Worm (Caenorhabditis elegans): Measurements from ENCODE around the gene scl-24.

DNA sequence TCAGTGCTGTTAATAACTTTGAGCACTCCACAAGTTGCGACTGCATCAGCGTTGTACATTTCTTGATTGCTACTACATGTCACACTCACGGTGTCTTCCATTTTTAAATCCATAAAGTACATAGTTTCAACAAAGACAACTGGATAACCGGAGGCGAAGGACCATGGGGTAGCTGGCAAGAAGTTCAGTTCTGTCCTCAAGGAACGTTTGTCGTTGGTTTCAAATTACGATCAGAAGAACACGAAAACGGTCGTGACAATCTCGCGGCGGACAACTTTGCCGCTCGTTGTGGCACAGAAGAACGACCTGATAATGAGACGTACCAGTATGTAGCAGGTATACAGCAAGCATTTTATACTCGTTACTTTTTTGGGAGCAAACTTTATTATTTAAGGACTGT lies 46.6 kb downstream of the scl-24 start, which contains the start of gene C18D4.3:
- no peak for TF ChIP-seq ztf-4 (tag; optimal IDR thresholded peaks at IDR 0.05)
- TF ChIP-seq ZK546.5 (tag; optimal IDR thresholded peaks at IDR 0.05), result no peak
- TF ChIP-seq aly-2 (tag; optimal IDR thresholded peaks at IDR 0.05), result no peak
- TF ChIP-seq blmp-1 (tag; optimal IDR thresholded peaks at IDR 0.05; ENCODE audit: insufficient read depth), result no peak
- no peak for TF ChIP-seq unc-39 (tag; optimal IDR thresholded peaks at IDR 0.05)
- no peak for TF ChIP-seq unc-55 (GFP tag; optimal IDR thresholded peaks at IDR 0.05)
- no peak for TF ChIP-seq nhr-11 (tag; optimal IDR thresholded peaks at IDR 0.05)
- no peak for TF ChIP-seq nhr-77 (tag; optimal IDR thresholded peaks at IDR 0.05)
